Worm (Caenorhabditis elegans): ENCODE measurements around the gene cnb-1.

ce11 chrV:11352893-11353292, 22.6 kb upstream of the cnb-1 start, which contains the start of gene npr-25:
- no peak for TF ChIP-seq jun-1 (tag; optimal IDR thresholded peaks at IDR 0.05)
- no peak for TF ChIP-seq daf-12 (tag; optimal IDR thresholded peaks at IDR 0.05)
- TF ChIP-seq egl-27 (tag; optimal IDR thresholded peaks at IDR 0.05), result no peak
- no peak for TF ChIP-seq zag-1 (tag; optimal IDR thresholded peaks at IDR 0.05)
- TF ChIP-seq nhr-76 (tag; optimal IDR thresholded peaks at IDR 0.05), result no peak
- TF ChIP-seq snpc-4 (tag; optimal IDR thresholded peaks at IDR 0.05), result no peak
- no peak for TF ChIP-seq mdl-1 (tag; optimal IDR thresholded peaks at IDR 0.05)
- TF ChIP-seq ama-1 (optimal IDR thresholded peaks at IDR 0.05), result no peak
- TF ChIP-seq nhr-237 (tag; optimal IDR thresholded peaks at IDR 0.05), result no peak
- no peak for TF ChIP-seq nhr-11 (tag; optimal IDR thresholded peaks at IDR 0.05)
- no peak for TF ChIP-seq unc-39 (tag; optimal IDR thresholded peaks at IDR 0.05)
- no peak for TF ChIP-seq unc-62 (GFP tag; optimal IDR thresholded peaks at IDR 0.05)
- TF ChIP-seq elt-3 (tag; optimal IDR thresholded peaks at IDR 0.05), result no peak
- no peak for TF ChIP-seq ceh-82 (tag; optimal IDR thresholded peaks at IDR 0.05)

All from whole organism, L3 larva.